Worm (Caenorhabditis elegans) whole organism, L4 larva: ENCODE results near the gene let-4.
A peak's percentile ranks its signal among the peaks of the same experiment; 100 is the strongest.

Experiments
- F10B5.3 ChIP-seq: sonication (generic microtip); optimal IDR thresholded peaks from 2 replicates; lab custom pipeline; 2016; ENCODE audit warnings: mild to moderate bottlenecking, missing genetic modification characterization, missing compliant biosample characterization
- F26F4.8 ChIP-seq: fragments of 200-800 bp; sonication (Bioruptor generic); conservative IDR thresholded peaks from 2 replicates; pipeline ENCODE4 v1.3.6; 2022; ENCODE audit warnings: missing genetic modification characterization, missing compliant biosample characterization
- F44E2.7 ChIP-seq: fragments of 200-800 bp; sonication (Bioruptor generic); IDR thresholded peaks from 2 replicates; pipeline ENCODE4 v2.1.2; 2022; ENCODE audit warnings: missing genetic modification characterization, missing compliant biosample characterization
- Y75B8A.6 ChIP-seq: fragments of 200-800 bp; sonication (Bioruptor generic); IDR thresholded peaks from 2 replicates; pipeline ENCODE4 v1.3.6; 2022; ENCODE audit warnings: missing genetic modification reagents, missing genetic modification characterization, missing compliant biosample characterization
- aha-1 ChIP-seq: fragments of 150-350 bp; peaks from one replicate; lab custom pipeline; 2014; ENCODE audit warnings: missing biosample characterization, missing genetic modification characterization
- attf-4 ChIP-seq: sonication (generic microtip); optimal IDR thresholded peaks from 3 replicates; lab custom pipeline; 2017; ENCODE audit warnings: missing biosample characterization, missing genetic modification characterization
- ceh-20 ChIP-seq: fragments of 200-800 bp; sonication (Bioruptor generic); IDR thresholded peaks from 2 replicates; pipeline ENCODE4 v1.3.6; 2022; ENCODE audit warnings: missing genetic modification reagents, missing genetic modification characterization, missing compliant biosample characterization
- ceh-32 ChIP-seq: sonication (generic microtip); optimal IDR thresholded peaks from 2 replicates; lab custom pipeline; 2016; ENCODE audit warnings: mild to moderate bottlenecking, missing genetic modification characterization, missing compliant biosample characterization; ENCODE audit not compliant: poor library complexity
- ceh-44 ChIP-seq: fragments of 200-800 bp; sonication (Bioruptor generic); IDR thresholded peaks from 2 replicates; pipeline ENCODE4 v1.3.6; 2022; ENCODE audit warnings: missing genetic modification reagents, missing genetic modification characterization, missing compliant biosample characterization
- cey-2 ChIP-seq: sonication (generic microtip); optimal IDR thresholded peaks from 3 replicates; lab custom pipeline; 2017; ENCODE audit warnings: missing genetic modification characterization, mild to moderate bottlenecking, missing compliant biosample characterization, antibody characterized with exemption, borderline replicate concordance; ENCODE audit not compliant: insufficient read depth
- daf-12 ChIP-seq: fragments of 150-350 bp; optimal IDR thresholded peaks from 2 replicates; lab custom pipeline; 2014; ENCODE audit warnings: missing biosample characterization, missing genetic modification reagents, missing genetic modification characterization
- daf-16 ChIP-seq, 3 experiments: sonication (generic microtip); optimal IDR thresholded peaks; 2 replicates each; lab custom pipeline; 2016 to 2017; ENCODE audit warnings: missing genetic modification characterization in 3 of 3, missing genetic modification reagents in 3 of 3, mild to moderate bottlenecking in 2 of 3, missing compliant biosample characterization in 2 of 3, missing biosample characterization in 1 of 3, moderate library complexity in 1 of 3
- dmd-9 ChIP-seq: fragments of 200-800 bp; sonication (Bioruptor generic); IDR thresholded peaks from 2 replicates; pipeline ENCODE4 v1.3.6; 2022; ENCODE audit warnings: missing genetic modification reagents, missing genetic modification characterization, missing compliant biosample characterization
- dpl-1 ChIP-seq: fragments of 150-350 bp; optimal IDR thresholded peaks from 2 replicates; lab custom pipeline; 2014; ENCODE audit warnings: missing biosample characterization, missing genetic modification reagents, missing genetic modification characterization
- duxl-1 ChIP-seq: sonication (generic microtip); optimal IDR thresholded peaks from 2 replicates; lab custom pipeline; 2016; ENCODE audit warnings: mild to moderate bottlenecking, missing genetic modification characterization, moderate library complexity, missing compliant biosample characterization; ENCODE audit not compliant: poor library complexity
- dve-1 ChIP-seq: sonication (generic microtip); optimal IDR thresholded peaks from 2 replicates; lab custom pipeline; 2017; ENCODE audit warnings: antibody characterized with exemption, mild to moderate bottlenecking, missing genetic modification characterization, missing compliant biosample characterization; ENCODE audit not compliant: insufficient read depth
- egl-27 ChIP-seq: sonication (generic microtip); optimal IDR thresholded peaks from 3 replicates; lab custom pipeline; 2017; ENCODE audit warnings: missing biosample characterization, missing genetic modification reagents, missing genetic modification characterization
- egl-43 ChIP-seq: fragments of 200-800 bp; sonication (Bioruptor generic); IDR thresholded peaks from 2 replicates; pipeline ENCODE4 v1.3.6; 2022; ENCODE audit warnings: missing genetic modification reagents, missing genetic modification characterization, missing compliant biosample characterization
- hlh-11 ChIP-seq: fragments of 200-800 bp; sonication (Bioruptor generic); optimal IDR thresholded peaks from 2 replicates; lab custom pipeline; 2018; ENCODE audit warnings: mild to moderate bottlenecking, missing genetic modification characterization, missing compliant biosample characterization
- hlh-30 ChIP-seq: sonication (generic microtip); optimal IDR thresholded peaks from 2 replicates; lab custom pipeline; 2017; ENCODE audit warnings: antibody characterized with exemption, mild to moderate bottlenecking, missing genetic modification characterization, missing compliant biosample characterization; ENCODE audit not compliant: insufficient read depth
- hmg-1.1 ChIP-seq: fragments of 200-800 bp; sonication (Bioruptor generic); IDR thresholded peaks from 2 replicates; pipeline ENCODE4 v1.3.6; 2022; ENCODE audit warnings: missing genetic modification reagents, missing genetic modification characterization, missing compliant biosample characterization
- jun-1 ChIP-seq: fragments of 150-350 bp; optimal IDR thresholded peaks from 2 replicates; lab custom pipeline; 2014; ENCODE audit warnings: missing biosample characterization, missing genetic modification reagents, missing genetic modification characterization
- lim-7 ChIP-seq: fragments of 200-800 bp; sonication (Bioruptor generic); IDR thresholded peaks from 2 replicates; pipeline ENCODE4 v1.3.6; 2022; ENCODE audit warnings: missing genetic modification characterization, missing compliant biosample characterization
- lin-1 ChIP-seq: fragments of 200-800 bp; sonication (Bioruptor generic); IDR thresholded peaks from 2 replicates; pipeline ENCODE4 v1.3.6; 2022; ENCODE audit warnings: missing genetic modification reagents, missing genetic modification characterization, missing compliant biosample characterization
- lin-39 ChIP-seq: fragments of 150-350 bp; optimal IDR thresholded peaks from 2 replicates; lab custom pipeline; 2014; ENCODE audit warnings: missing biosample characterization, missing genetic modification reagents, missing genetic modification characterization
- madf-9 ChIP-seq: fragments of 200-800 bp; sonication (Bioruptor generic); conservative IDR thresholded peaks from 2 replicates; pipeline ENCODE4 v1.3.6; 2022; ENCODE audit warnings: missing genetic modification reagents, missing genetic modification characterization, missing compliant biosample characterization
- mdt-29 ChIP-seq: fragments of 200-800 bp; sonication (Bioruptor generic); IDR thresholded peaks from 2 replicates; pipeline ENCODE4 v1.3.6; 2022; ENCODE audit warnings: missing genetic modification reagents, missing genetic modification characterization, missing compliant biosample characterization
- nhr-10 ChIP-seq: fragments of 150-350 bp; optimal IDR thresholded peaks from 2 replicates; lab custom pipeline; 2014; ENCODE audit warnings: missing biosample characterization, missing genetic modification characterization
- nhr-102 ChIP-seq: sonication (generic microtip); optimal IDR thresholded peaks from 2 replicates; lab custom pipeline; 2016; ENCODE audit warnings: mild to moderate bottlenecking, missing genetic modification characterization, moderate library complexity, missing compliant biosample characterization
- nhr-11 ChIP-seq: fragments of 150-350 bp; optimal IDR thresholded peaks from 2 replicates; lab custom pipeline; 2014; ENCODE audit warnings: missing biosample characterization, missing genetic modification characterization
- nhr-25 ChIP-seq: sonication (generic microtip); optimal IDR thresholded peaks from 2 replicates; lab custom pipeline; 2017; ENCODE audit warnings: missing genetic modification characterization, mild to moderate bottlenecking, missing compliant biosample characterization, antibody characterized with exemption, moderate library complexity, borderline replicate concordance; ENCODE audit not compliant: insufficient read depth
- nhr-41 ChIP-seq: fragments of 200-800 bp; sonication (Bioruptor generic); IDR thresholded peaks from 2 replicates; pipeline ENCODE4 v1.3.6; 2022; ENCODE audit warnings: missing genetic modification reagents, missing genetic modification characterization, missing compliant biosample characterization
- nhr-48 ChIP-seq: sonication (generic microtip); optimal IDR thresholded peaks from 2 replicates; lab custom pipeline; 2016; ENCODE audit warnings: mild to moderate bottlenecking, missing genetic modification characterization, missing compliant biosample characterization
- nhr-76 ChIP-seq: fragments of 150-350 bp; optimal IDR thresholded peaks from 2 replicates; lab custom pipeline; 2014; ENCODE audit warnings: missing biosample characterization, missing genetic modification characterization
- pha-4 ChIP-seq, 2 experiments: fragments of 150-350 bp in 1 of 2; fragments of 200-800 bp in 1 of 2; sonication (Bioruptor generic) in 1 of 2; IDR thresholded peaks in 1 of 2; optimal IDR thresholded peaks in 1 of 2; 2 replicates each; pipeline versions ENCODE4 v1.3.6 to Lab custom; 2014 to 2022; ENCODE audit warnings: missing genetic modification characterization in 2 of 2, missing genetic modification reagents in 2 of 2, missing biosample characterization in 1 of 2, missing compliant biosample characterization in 1 of 2
- pqm-1 ChIP-seq: sonication (generic microtip); optimal IDR thresholded peaks from 2 replicates; lab custom pipeline; 2017; ENCODE audit warnings: missing biosample characterization, missing genetic modification characterization
- saeg-2 ChIP-seq: fragments of 200-800 bp; sonication (Bioruptor generic); IDR thresholded peaks from 2 replicates; pipeline ENCODE4 v1.3.6; 2022; ENCODE audit warnings: missing genetic modification reagents, missing genetic modification characterization, missing compliant biosample characterization
- set-16 ChIP-seq: fragments of 200-800 bp; sonication (Bioruptor generic); IDR thresholded peaks from 2 replicates; pipeline ENCODE4 v1.3.6; 2022; ENCODE audit warnings: missing genetic modification reagents, missing genetic modification characterization, missing compliant biosample characterization
- skn-1 ChIP-seq: fragments of 150-350 bp; optimal IDR thresholded peaks from 2 replicates; lab custom pipeline; 2014; ENCODE audit warnings: missing biosample characterization, missing genetic modification characterization
- snpc-1.2 ChIP-seq: fragments of 200-800 bp; sonication (Bioruptor generic); IDR thresholded peaks from 2 replicates; pipeline ENCODE4 v1.3.6; 2022; ENCODE audit warnings: missing genetic modification reagents, missing genetic modification characterization, missing compliant biosample characterization
- spr-1 ChIP-seq: sonication (generic microtip); optimal IDR thresholded peaks from 2 replicates; lab custom pipeline; 2016; ENCODE audit warnings: mild to moderate bottlenecking, missing genetic modification characterization, missing compliant biosample characterization
- spr-3 ChIP-seq: fragments of 200-800 bp; sonication (Bioruptor generic); optimal IDR thresholded peaks from 2 replicates; lab custom pipeline; 2018; ENCODE audit warnings: mild to moderate bottlenecking, missing genetic modification characterization, missing compliant biosample characterization
- tag-97 ChIP-seq: fragments of 200-800 bp; sonication (Bioruptor generic); IDR thresholded peaks from 2 replicates; pipeline ENCODE4 v1.3.6; 2022; ENCODE audit warnings: missing genetic modification characterization, missing compliant biosample characterization
- unc-39 ChIP-seq: sonication (generic microtip); optimal IDR thresholded peaks from 2 replicates; lab custom pipeline; 2017; ENCODE audit warnings: missing biosample characterization, missing genetic modification characterization
- unc-62 ChIP-seq, 3 experiments: fragments of 150-350 bp in 1 of 3; sonication (generic microtip); optimal IDR thresholded peaks in 2 of 3; peaks in 1 of 3; 1 replicate in 1 of 3; 2 replicates in 2 of 3; lab custom pipeline; 2014 to 2017; ENCODE audit warnings: missing biosample characterization in 3 of 3, missing genetic modification characterization in 3 of 3, missing genetic modification reagents in 3 of 3, missing genotype in 1 of 3
- zip-11 ChIP-seq: fragments of 200-800 bp; sonication (Bioruptor generic); IDR thresholded peaks from 2 replicates; pipeline ENCODE4 v1.3.6; 2022; ENCODE audit warnings: missing genetic modification characterization, missing compliant biosample characterization
- zip-2 ChIP-seq: fragments of 150-350 bp; optimal IDR thresholded peaks from 2 replicates; lab custom pipeline; 2014; ENCODE audit warnings: missing biosample characterization, missing genetic modification characterization
- ztf-11 ChIP-seq: fragments of 150-350 bp; optimal IDR thresholded peaks from 2 replicates; lab custom pipeline; 2014; ENCODE audit warnings: missing biosample characterization, missing genetic modification characterization
- ztf-7 ChIP-seq: fragments of 150-350 bp; optimal IDR thresholded peaks from 2 replicates; lab custom pipeline; 2014; ENCODE audit warnings: missing biosample characterization, missing genetic modification characterization

The let-4 gene

ce11 chrX:14602676-14603075 lies 24.9 kb downstream of the let-4 start, which contains the start of gene eor-2 (continued):
- TF ChIP-seq zip-2 (tag; lab: Kevin White, UChicago) (no peak), ztf-7 (tag; lab: Kevin White, UChicago) (peak; percentile 23), ceh-20 (GFP tag; lab: Robert Waterston, UW) (0 out of 2 replicates have a peak, but pooled peaks have one; percentile 38), attf-4 (tag; lab: Kevin White, UChicago) (no peak), F26F4.8 (no peak), pha-4 (GFP tag; IDR thresholded peaks at IDR 0.05; lab: Robert Waterston, UW) (no peak), pha-4 (tag; optimal IDR thresholded peaks at IDR 0.05; lab: Kevin White, UChicago) (peak; percentile 65), nhr-11 (tag; lab: Kevin White, UChicago) (peak; percentile 37), ceh-32 (no peak), zip-11 (GFP tag; lab: Robert Waterston, UW) (no peak), lin-39 (no peak), nhr-25 (no peak), nhr-102 (tag; lab: Kevin White, UChicago) (no peak), snpc-1.2 (GFP tag; lab: Robert Waterston, UW) (no peak), set-16 (GFP tag; lab: Robert Waterston, UW) (peak; percentile 32; the same call in 1 of the 2 replicates), nhr-48 (peak; percentile 66), lin-1 (GFP tag; lab: Robert Waterston, UW) (peak; percentile 60), dve-1 (tag; lab: Kevin White, UChicago) (peak; percentile 76), lim-7 (GFP tag; lab: Robert Waterston, UW) (no peak), hmg-1.1 (peak; percentile 82), tag-97 (GFP tag; lab: Robert Waterston, UW) (no peak), F44E2.7 (no peak), pqm-1 (tag; lab: Kevin White, UChicago) (peak; percentile 41), dpl-1 (GFP tag; lab: Kevin White, UChicago) (peak; percentile 59), ceh-44 (GFP tag; lab: Robert Waterston, UW) (no peak), mdt-29 (GFP tag; lab: Robert Waterston, UW) (no peak), spr-1 (peak; percentile 35), spr-3 (GFP tag; lab: Kevin White, UChicago) (no peak), saeg-2 (no peak), daf-16 (GFP tag; optimal IDR thresholded peaks at IDR 0.05; lab: Kevin White, UChicago) (peak in 1 of 2 experiments; percentile 5), daf-16 (tag; optimal IDR thresholded peaks at IDR 0.05; lab: Kevin White, UChicago) (peak; percentile 97), nhr-76 (tag; lab: Kevin White, UChicago) (no peak), aha-1 (peak; percentile 97), nhr-41 (GFP tag; lab: Robert Waterston, UW) (0 out of 2 replicates have a peak, but pooled peaks have one; percentile 53), unc-62 (GFP tag; optimal IDR thresholded peaks at IDR 0.05 in 1 of 2; lab: Kevin White, UChicago) (peak in 1 of 2 experiments; percentile 96), unc-62 (tag; optimal IDR thresholded peaks at IDR 0.05; lab: Kevin White, UChicago) (no peak), daf-12 (no peak), unc-39 (tag; lab: Kevin White, UChicago) (no peak), Y75B8A.6 (GFP tag; lab: Robert Waterston, UW) (no peak), duxl-1 (tag; lab: Kevin White, UChicago) (no peak), jun-1 (tag; lab: Kevin White, UChicago) (no peak), dmd-9 (GFP tag; lab: Robert Waterston, UW) (no peak), egl-43 (GFP tag; lab: Robert Waterston, UW) (no peak), hlh-30 (peak; percentile 99), hlh-11 (tag; lab: Kevin White, UChicago) (peak; percentile 95), skn-1 (tag; lab: Kevin White, UChicago) (no peak), ztf-11 (tag; lab: Kevin White, UChicago) (no peak), F10B5.3 (tag; lab: Kevin White, UChicago) (no peak), madf-9 (GFP tag; lab: Robert Waterston, UW) (peak; percentile 43; the same call in 1 of the 2 replicates), nhr-10 (no peak), cey-2 (tag; lab: Kevin White, UChicago) (no peak), egl-27 (tag; lab: Kevin White, UChicago) (no peak)
